Worm (Caenorhabditis elegans) whole organism, early embryonic: ENCODE data around the gene ceh-23.

Experiments used
- B0310.2 ChIP-seq: sonication (generic microtip); optimal IDR thresholded peaks from 2 replicates; lab custom pipeline; 2016; ENCODE audit warnings: mild to moderate bottlenecking, missing genetic modification characterization, missing compliant biosample characterization
- F13C5.2 ChIP-seq: sonication (generic microtip); optimal IDR thresholded peaks from 2 replicates; lab custom pipeline; 2017; ENCODE audit warnings: mild to moderate bottlenecking, missing genetic modification characterization, inconsistent platforms, missing compliant biosample characterization
- aly-1 ChIP-seq: sonication (generic microtip); optimal IDR thresholded peaks from 2 replicates; lab custom pipeline; 2016; ENCODE audit warnings: missing genetic modification characterization, missing compliant biosample characterization
- ama-1 ChIP-seq: fragments of 150-350 bp; optimal IDR thresholded peaks from 2 replicates; lab custom pipeline; 2014
- ceh-13 ChIP-seq: fragments of 200-800 bp; sonication (Bioruptor generic); optimal IDR thresholded peaks from 2 replicates; lab custom pipeline; 2018; ENCODE audit warnings: mild to moderate bottlenecking, missing genetic modification characterization, missing compliant biosample characterization
- ceh-36 ChIP-seq: sonication (generic microtip); optimal IDR thresholded peaks from 2 replicates; lab custom pipeline; 2016; ENCODE audit warnings: missing genetic modification characterization, inconsistent platforms, missing compliant biosample characterization
- ets-7 ChIP-seq: sonication (generic microtip); optimal IDR thresholded peaks from 2 replicates; lab custom pipeline; 2016; ENCODE audit warnings: missing genotype, missing genetic modification characterization, missing compliant biosample characterization
- flt-1 ChIP-seq: fragments of 200-800 bp; sonication (Bioruptor generic); IDR thresholded peaks from 2 replicates; pipeline ENCODE4 v1.3.6; 2022; ENCODE audit warnings: missing genetic modification characterization, missing compliant biosample characterization
- hmbx-1 ChIP-seq: sonication (generic microtip); optimal IDR thresholded peaks from 2 replicates; lab custom pipeline; 2016; ENCODE audit warnings: mild to moderate bottlenecking, missing genetic modification characterization, missing compliant biosample characterization
- hnd-1 ChIP-seq: sonication (generic microtip); optimal IDR thresholded peaks from 2 replicates; lab custom pipeline; 2016; ENCODE audit warnings: missing genetic modification characterization, missing compliant biosample characterization
- sea-1 ChIP-seq: fragments of 200-800 bp; sonication (Bioruptor generic); conservative IDR thresholded peaks from 2 replicates; pipeline ENCODE4 v1.3.6; 2022; ENCODE audit warnings: missing genetic modification characterization, missing compliant biosample characterization
- tbx-11 ChIP-seq: fragments of 200-800 bp; sonication (Bioruptor generic); IDR thresholded peaks from 2 replicates; pipeline ENCODE4 v1.3.6; 2022; ENCODE audit warnings: missing genetic modification characterization, missing compliant biosample characterization
- tbx-37 ChIP-seq: fragments of 200-800 bp; sonication (Bioruptor generic); conservative IDR thresholded peaks from 2 replicates; pipeline ENCODE4 v1.3.6; 2022; ENCODE audit warnings: missing genetic modification reagents, missing genetic modification characterization, missing compliant biosample characterization
- tra-4 ChIP-seq: sonication (generic microtip); optimal IDR thresholded peaks from 2 replicates; lab custom pipeline; 2017; ENCODE audit warnings: missing genetic modification characterization, missing compliant biosample characterization

DNA sequence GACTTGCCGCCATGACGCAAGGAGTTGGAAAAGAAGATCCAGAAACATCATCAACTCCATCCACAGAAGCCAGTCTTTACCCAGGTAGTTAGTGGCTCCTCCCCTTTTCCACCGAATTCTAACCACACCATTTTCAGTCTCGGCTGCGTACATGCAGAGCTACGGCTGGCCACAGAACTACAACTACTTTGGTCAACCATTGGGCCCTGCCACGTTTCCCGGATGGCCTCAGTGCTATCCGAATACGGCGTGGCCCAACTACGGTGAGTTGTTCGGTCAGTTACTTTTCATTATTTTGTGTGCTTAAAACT is 24.4 kb upstream of the ceh-23 start:
- TF ChIP-seq flt-1: no peak
- TF ChIP-seq ceh-13 (GFP tag; lab: Kevin White, UChicago): no peak
- TF ChIP-seq F13C5.2 (tag; lab: Kevin White, UChicago): no peak
- TF ChIP-seq ama-1 (lab: Kevin White, UChicago): no peak
- no peak for TF ChIP-seq hnd-1 (tag; lab: Kevin White, UChicago)
- TF ChIP-seq aly-1 (tag; lab: Kevin White, UChicago): no peak
- TF ChIP-seq tbx-37 (GFP tag; lab: Robert Waterston, UW): no peak
- TF ChIP-seq ets-7: no peak
- no peak for TF ChIP-seq sea-1
- no peak for TF ChIP-seq tra-4 (tag; lab: Kevin White, UChicago)
- no peak for TF ChIP-seq ceh-36 (tag; lab: Kevin White, UChicago)
- no peak for TF ChIP-seq hmbx-1 (tag; lab: Kevin White, UChicago)
- TF ChIP-seq tbx-11: no peak
- no peak for TF ChIP-seq B0310.2 (tag; lab: Kevin White, UChicago)
